Worm (Caenorhabditis elegans) whole organism, L3 larva: Measurements from ENCODE around the gene Y48B6A.5.

Experiments used
- R02D3.7 ChIP-seq: fragments of 150-350 bp; optimal IDR thresholded peaks from 2 replicates; lab custom pipeline; 2014; ENCODE audit warnings: missing biosample characterization, missing genetic modification characterization
- ZK546.5 ChIP-seq: sonication (generic microtip); optimal IDR thresholded peaks from 2 replicates; lab custom pipeline; 2017; ENCODE audit warnings: missing biosample characterization, missing genetic modification characterization
- aly-2 ChIP-seq: fragments of 150-350 bp; optimal IDR thresholded peaks from 2 replicates; lab custom pipeline; 2014; ENCODE audit warnings: missing biosample characterization, missing genetic modification characterization
- ama-1 ChIP-seq: fragments of 150-350 bp; optimal IDR thresholded peaks from 2 replicates; lab custom pipeline; 2018
- ceh-16 ChIP-seq: sonication (generic microtip); optimal IDR thresholded peaks from 2 replicates; lab custom pipeline; 2017; ENCODE audit warnings: missing biosample characterization, missing genetic modification characterization
- ceh-28 ChIP-seq: fragments of 150-350 bp; optimal IDR thresholded peaks from 2 replicates; lab custom pipeline; 2014; ENCODE audit warnings: missing biosample characterization, missing genetic modification reagents, missing genetic modification characterization
- ceh-82 ChIP-seq: fragments of 150-350 bp; optimal IDR thresholded peaks from 2 replicates; lab custom pipeline; 2014; ENCODE audit warnings: missing biosample characterization, missing genetic modification characterization
- ceh-9 ChIP-seq: sonication (generic microtip); optimal IDR thresholded peaks from 2 replicates; lab custom pipeline; 2018; ENCODE audit warnings: missing biosample characterization, missing genetic modification characterization
- daf-12 ChIP-seq: fragments of 150-350 bp; optimal IDR thresholded peaks from 2 replicates; lab custom pipeline; 2014; ENCODE audit warnings: missing biosample characterization, missing genetic modification reagents, missing genetic modification characterization
- egl-27 ChIP-seq: sonication (generic microtip); optimal IDR thresholded peaks from 4 replicates; lab custom pipeline; 2017; ENCODE audit warnings: missing biosample characterization, missing genetic modification reagents, missing genetic modification characterization
- egl-5 ChIP-seq: fragments of 150-350 bp; optimal IDR thresholded peaks from 2 replicates; lab custom pipeline; 2017; ENCODE audit warnings: missing biosample characterization, missing genetic modification reagents, missing genetic modification characterization, inconsistent platforms
- elt-1 ChIP-seq: fragments of 150-350 bp; optimal IDR thresholded peaks from 2 replicates; lab custom pipeline; 2014; ENCODE audit warnings: missing biosample characterization, missing genetic modification characterization
- elt-2 ChIP-seq: sonication (generic microtip); optimal IDR thresholded peaks from 2 replicates; lab custom pipeline; 2016; ENCODE audit warnings: missing genetic modification reagents, mild to moderate bottlenecking, missing genetic modification characterization, missing compliant biosample characterization
- elt-3 ChIP-seq, 3 experiments: fragments of 150-350 bp in 1 of 3; sonication (generic microtip) in 2 of 3; optimal IDR thresholded peaks; 2 replicates in 2 of 3; 4 replicates in 1 of 3; lab custom pipeline; 2014 to 2017; ENCODE audit warnings: missing biosample characterization in 3 of 3, missing genetic modification characterization in 3 of 3
- eor-1 ChIP-seq, 2 experiments: fragments of 150-350 bp; optimal IDR thresholded peaks; 2 replicates each; lab custom pipeline; 2014 to 2018; ENCODE audit warnings: missing biosample characterization in 2 of 2, missing genetic modification characterization in 2 of 2
- fkh-10 ChIP-seq: sonication (generic microtip); optimal IDR thresholded peaks from 2 replicates; lab custom pipeline; 2017; ENCODE audit warnings: missing biosample characterization, missing genetic modification reagents, missing genetic modification characterization
- fkh-2 ChIP-seq: fragments of 150-350 bp; optimal IDR thresholded peaks from 2 replicates; lab custom pipeline; 2014; ENCODE audit warnings: missing biosample characterization, missing genetic modification reagents, missing genetic modification characterization
- fos-1 ChIP-seq: fragments of 150-350 bp; optimal IDR thresholded peaks from 2 replicates; lab custom pipeline; 2014; ENCODE audit warnings: missing biosample characterization, missing genetic modification characterization
- hmg-11 ChIP-seq: sonication (generic microtip); optimal IDR thresholded peaks from 2 replicates; lab custom pipeline; 2016; ENCODE audit warnings: missing genetic modification characterization, missing compliant biosample characterization
- jun-1 ChIP-seq: fragments of 150-350 bp; optimal IDR thresholded peaks from 2 replicates; lab custom pipeline; 2014; ENCODE audit warnings: missing biosample characterization, missing genetic modification reagents, missing genetic modification characterization
- lin-15B ChIP-seq: fragments of 150-350 bp; optimal IDR thresholded peaks from 2 replicates; lab custom pipeline; 2014; ENCODE audit warnings: missing biosample characterization, missing genetic modification characterization
- lin-39 ChIP-seq: fragments of 150-350 bp; optimal IDR thresholded peaks from 2 replicates; lab custom pipeline; 2018; ENCODE audit warnings: missing biosample characterization, missing genetic modification reagents, missing genetic modification characterization
- lsy-12 ChIP-seq: sonication (generic microtip); optimal IDR thresholded peaks from 2 replicates; lab custom pipeline; 2016; ENCODE audit warnings: mild to moderate bottlenecking, missing genetic modification characterization, missing compliant biosample characterization
- mdl-1 ChIP-seq: fragments of 150-350 bp; optimal IDR thresholded peaks from 2 replicates; lab custom pipeline; 2014; ENCODE audit warnings: missing biosample characterization, missing genetic modification characterization
- mml-1 ChIP-seq: fragments of 150-350 bp; sonication (generic microtip); optimal IDR thresholded peaks from 3 replicates; lab custom pipeline; 2014; ENCODE audit warnings: missing biosample characterization, missing genetic modification characterization
- nfya-1 ChIP-seq: sonication (generic microtip); optimal IDR thresholded peaks from 2 replicates; lab custom pipeline; 2017; ENCODE audit warnings: missing genetic modification characterization, mild to moderate bottlenecking, missing compliant biosample characterization, antibody characterized with exemption, moderate library complexity; ENCODE audit not compliant: insufficient read depth
- nhr-11 ChIP-seq: fragments of 150-350 bp; optimal IDR thresholded peaks from 2 replicates; lab custom pipeline; 2014; ENCODE audit warnings: missing biosample characterization, missing genetic modification characterization
- nhr-12 ChIP-seq: fragments of 150-350 bp; optimal IDR thresholded peaks from 2 replicates; lab custom pipeline; 2014; ENCODE audit warnings: missing biosample characterization, missing genetic modification characterization
- nhr-23 ChIP-seq: fragments of 150-350 bp; optimal IDR thresholded peaks from 2 replicates; lab custom pipeline; 2014; ENCODE audit warnings: missing biosample characterization, missing genetic modification reagents, missing genetic modification characterization
- nhr-237 ChIP-seq: fragments of 150-350 bp; optimal IDR thresholded peaks from 2 replicates; lab custom pipeline; 2014; ENCODE audit warnings: missing biosample characterization, missing genetic modification characterization
- nhr-25 ChIP-seq: sonication (generic microtip); optimal IDR thresholded peaks from 2 replicates; lab custom pipeline; 2017; ENCODE audit warnings: missing biosample characterization, missing genetic modification characterization
- nhr-28 ChIP-seq: fragments of 150-350 bp; optimal IDR thresholded peaks from 2 replicates; lab custom pipeline; 2014; ENCODE audit warnings: missing biosample characterization, missing genetic modification characterization
- nhr-43 ChIP-seq: sonication (generic microtip); optimal IDR thresholded peaks from 2 replicates; lab custom pipeline; 2016; ENCODE audit warnings: mild to moderate bottlenecking, missing genetic modification characterization, missing compliant biosample characterization; ENCODE audit not compliant: poor library complexity, severe bottlenecking
- nhr-67 ChIP-seq: fragments of 150-350 bp; optimal IDR thresholded peaks from 2 replicates; lab custom pipeline; 2014; ENCODE audit warnings: missing biosample characterization, missing genetic modification characterization
- nhr-76 ChIP-seq: fragments of 150-350 bp; sonication (generic microtip); optimal IDR thresholded peaks from 5 replicates; lab custom pipeline; 2014; ENCODE audit warnings: missing biosample characterization, missing genetic modification characterization
- nhr-77 ChIP-seq: fragments of 150-350 bp; optimal IDR thresholded peaks from 2 replicates; lab custom pipeline; 2014; ENCODE audit warnings: missing biosample characterization, missing genetic modification characterization
- pha-4 ChIP-seq: fragments of 150-350 bp; optimal IDR thresholded peaks from 2 replicates; lab custom pipeline; 2014; ENCODE audit warnings: missing biosample characterization, missing genetic modification reagents, missing genetic modification characterization
- pqm-1 ChIP-seq: fragments of 150-350 bp; optimal IDR thresholded peaks from 2 replicates; lab custom pipeline; 2017; ENCODE audit warnings: missing biosample characterization, missing genetic modification characterization, inconsistent platforms
- sea-2 ChIP-seq: fragments of 150-350 bp; sonication (generic microtip); optimal IDR thresholded peaks from 4 replicates; lab custom pipeline; 2014; ENCODE audit warnings: missing biosample characterization, missing genetic modification reagents, missing genetic modification characterization
- skn-1 ChIP-seq: fragments of 150-350 bp; optimal IDR thresholded peaks from 2 replicates; lab custom pipeline; 2014; ENCODE audit warnings: missing biosample characterization, missing genetic modification characterization
- snpc-4 ChIP-seq: fragments of 150-350 bp; optimal IDR thresholded peaks from 2 replicates; lab custom pipeline; 2014; ENCODE audit warnings: missing biosample characterization, missing genetic modification characterization
- tbx-2 ChIP-seq: sonication (generic microtip); optimal IDR thresholded peaks from 2 replicates; lab custom pipeline; 2016; ENCODE audit warnings: mild to moderate bottlenecking, missing genetic modification characterization, missing compliant biosample characterization
- unc-39 ChIP-seq: sonication (generic microtip); optimal IDR thresholded peaks from 4 replicates; lab custom pipeline; 2017; ENCODE audit warnings: missing biosample characterization, missing genetic modification characterization
- unc-62 ChIP-seq: fragments of 150-350 bp; sonication (generic microtip); optimal IDR thresholded peaks from 4 replicates; lab custom pipeline; 2014; ENCODE audit warnings: missing biosample characterization, missing genetic modification reagents, missing genetic modification characterization
- zag-1 ChIP-seq: fragments of 150-350 bp; optimal IDR thresholded peaks from 2 replicates; lab custom pipeline; 2014; ENCODE audit warnings: missing biosample characterization, missing genetic modification characterization
- ztf-11 ChIP-seq: fragments of 150-350 bp; optimal IDR thresholded peaks from 2 replicates; lab custom pipeline; 2014; ENCODE audit warnings: missing biosample characterization, missing genetic modification characterization
- ztf-4 ChIP-seq: fragments of 150-350 bp; optimal IDR thresholded peaks from 2 replicates; lab custom pipeline; 2014; ENCODE audit warnings: missing biosample characterization, missing genetic modification characterization

The Y48B6A.5 gene

ce11 chrII:14155259-14156023 lies 19.6 kb downstream of the Y48B6A.5 start, which contains the start of the genes rpl-43 and xrn-2:
Gene rpl-43 (plus strand): TSS chrII:14155294.
Gene xrn-2 (plus strand): TSS chrII:14155768.
- TF ChIP-seq nhr-77 (tag; lab: Kevin White, UChicago) (peak; percentile 11), pha-4 (no peak), unc-62 (no peak), fkh-10 (GFP tag; lab: Kevin White, UChicago) (no peak), nhr-43 (tag; lab: Kevin White, UChicago) (peak; percentile 10), nhr-25 (tag; lab: Kevin White, UChicago) (no peak)

- TF ChIP-seq nhr-12 (tag; lab: Kevin White, UChicago) (no peak), ztf-11 (no peak), nhr-25 (tag; lab: Kevin White, UChicago) (peak; percentile 96), elt-2 (peak; percentile 64), ama-1 (lab: Kevin White, UChicago) (peak; percentile 88), elt-3 (tag; optimal IDR thresholded peaks at IDR 0.05; lab: Kevin White, UChicago) (peak in 1 of 3 experiments; percentile 85), zag-1 (peak; percentile 18), jun-1 (peak; percentile 76), nhr-43 (tag; lab: Kevin White, UChicago) (peak; percentile 95), mdl-1 (tag; lab: Kevin White, UChicago) (peak; percentile 12), unc-62 (no peak), skn-1 (tag; lab: Kevin White, UChicago) (peak; percentile 85), nhr-76 (tag; lab: Kevin White, UChicago) (peak; percentile 53), ceh-82 (tag; lab: Kevin White, UChicago) (peak; percentile 50), snpc-4 (tag; lab: Kevin White, UChicago) (peak; percentile 97), egl-5 (tag; lab: Kevin White, UChicago) (peak; percentile 90), nhr-23 (tag; lab: Kevin White, UChicago) (peak; percentile 95), lin-39 (tag; lab: Kevin White, UChicago) (peak; percentile 96), fos-1 (tag; lab: Kevin White, UChicago) (no peak), nhr-67 (no peak), nfya-1 (tag; lab: Kevin White, UChicago) (peak; percentile 98), tbx-2 (tag; lab: Kevin White, UChicago) (peak; percentile 55), ZK546.5 (tag; lab: Kevin White, UChicago) (peak; percentile 9), nhr-28 (tag; lab: Kevin White, UChicago) (no peak), ceh-28 (peak; percentile 73), lin-15B (tag; lab: Kevin White, UChicago) (peak; percentile 99), elt-1 (tag; lab: Kevin White, UChicago) (peak; percentile 35), aly-2 (no peak), ztf-4 (tag; lab: Kevin White, UChicago) (no peak), sea-2 (GFP tag; lab: Kevin White, UChicago) (no peak), ceh-16 (tag; lab: Kevin White, UChicago) (peak; percentile 15), nhr-11 (tag; lab: Kevin White, UChicago) (peak; percentile 84), unc-39 (tag; lab: Kevin White, UChicago) (no peak), hmg-11 (tag; lab: Kevin White, UChicago) (peak; percentile 64), nhr-77 (tag; lab: Kevin White, UChicago) (peak; percentile 91), pqm-1 (tag; lab: Kevin White, UChicago) (peak; percentile 82), egl-27 (tag; lab: Kevin White, UChicago) (no peak), mml-1 (tag; lab: Kevin White, UChicago) (no peak), pha-4 (peak; percentile 99), R02D3.7 (peak; percentile 82), ceh-9 (tag; lab: Kevin White, UChicago) (no peak), nhr-237 (tag; lab: Kevin White, UChicago) (no peak), fkh-2 (tag; lab: Kevin White, UChicago) (no peak), fkh-10 (GFP tag; lab: Kevin White, UChicago) (peak; percentile 77), lsy-12 (tag; lab: Kevin White, UChicago) (peak; percentile 88), daf-12 (tag; lab: Kevin White, UChicago) (no peak), eor-1 (tag; optimal IDR thresholded peaks at IDR 0.05; lab: Kevin White, UChicago) (no peak)
These were observed 20.6 kb downstream of the Y48B6A.5 start, which contains the start of gene Y48B6A.1 for ce11 chrII:14154357-14154756. Gene Y48B6A.1 (minus strand): TSS chrII:14154373.
